Worm (Caenorhabditis elegans) whole organism, young adult: ENCODE data around the gene C11E4.7.

Experiments
- B0019.2 ChIP-seq: fragments of 200-800 bp; sonication (Bioruptor generic); conservative IDR thresholded peaks from 2 replicates; pipeline ENCODE4 v1.3.6; 2022; ENCODE audit warnings: missing genetic modification reagents, missing genetic modification characterization, missing compliant biosample characterization
- B0261.1 ChIP-seq: sonication (generic microtip); optimal IDR thresholded peaks from 2 replicates; lab custom pipeline; 2016; ENCODE audit warnings: mild to moderate bottlenecking, missing genetic modification characterization, moderate library complexity, missing compliant biosample characterization
- C06A6.2 ChIP-seq: fragments of 200-800 bp; sonication (Bioruptor generic); conservative IDR thresholded peaks from 2 replicates; pipeline ENCODE4 v1.3.6; 2022; ENCODE audit warnings: missing genetic modification characterization, missing compliant biosample characterization
- F10E7.11 ChIP-seq: sonication (generic microtip); optimal IDR thresholded peaks from 2 replicates; lab custom pipeline; 2017; ENCODE audit warnings: mild to moderate bottlenecking, missing genetic modification characterization, moderate library complexity, missing compliant biosample characterization
- F22D6.2 ChIP-seq: sonication (generic microtip); optimal IDR thresholded peaks from 2 replicates; lab custom pipeline; 2016; ENCODE audit warnings: mild to moderate bottlenecking, missing genetic modification characterization, missing compliant biosample characterization
- F23B12.7 ChIP-seq: sonication (generic microtip); optimal IDR thresholded peaks from 2 replicates; lab custom pipeline; 2017; ENCODE audit warnings: missing genetic modification characterization, mild to moderate bottlenecking, missing compliant biosample characterization, antibody characterized with exemption, moderate library complexity; ENCODE audit not compliant: insufficient read depth
- F49E8.2 ChIP-seq: sonication (generic microtip); optimal IDR thresholded peaks from 3 replicates; lab custom pipeline; 2017; ENCODE audit warnings: missing genetic modification characterization, mild to moderate bottlenecking, missing compliant biosample characterization, antibody characterized with exemption, moderate library complexity; ENCODE audit not compliant: insufficient read depth
- F57A8.1 ChIP-seq: fragments of 200-800 bp; sonication (Bioruptor generic); optimal IDR thresholded peaks from 2 replicates; lab custom pipeline; 2018; ENCODE audit warnings: mild to moderate bottlenecking, missing genetic modification characterization, moderate library complexity, missing compliant biosample characterization
- T26A5.8 ChIP-seq: sonication (generic microtip); optimal IDR thresholded peaks from 2 replicates; lab custom pipeline; 2016; ENCODE audit warnings: missing genetic modification characterization, missing compliant biosample characterization
- Y53F4B.3 ChIP-seq: fragments of 200-800 bp; sonication (Bioruptor generic); IDR thresholded peaks from 2 replicates; pipeline ENCODE4 v1.3.6; 2022; ENCODE audit warnings: missing genetic modification reagents, missing genetic modification characterization, missing compliant biosample characterization
- Y53G8AR.9 ChIP-seq: fragments of 200-800 bp; sonication (Bioruptor generic); conservative IDR thresholded peaks from 2 replicates; pipeline ENCODE4 v1.3.6; 2022; ENCODE audit warnings: missing genetic modification reagents, missing genetic modification characterization, missing compliant biosample characterization
- ZK185.1 ChIP-seq: sonication (generic microtip); optimal IDR thresholded peaks from 2 replicates; lab custom pipeline; 2016; ENCODE audit warnings: mild to moderate bottlenecking, missing genetic modification characterization, missing compliant biosample characterization; ENCODE audit not compliant: poor library complexity, severe bottlenecking
- akir-1 ChIP-seq: fragments of 200-800 bp; sonication (Bioruptor generic); optimal IDR thresholded peaks from 2 replicates; lab custom pipeline; 2018; ENCODE audit warnings: mild to moderate bottlenecking, missing genetic modification characterization, moderate library complexity, missing compliant biosample characterization
- aptf-2 ChIP-seq: fragments of 200-800 bp; sonication (Bioruptor generic); conservative IDR thresholded peaks from 2 replicates; pipeline ENCODE4 v1.3.6; 2022; ENCODE audit warnings: missing genetic modification reagents, missing genetic modification characterization, missing compliant biosample characterization
- cebp-1 ChIP-seq, 2 experiments: fragments of 200-800 bp in 1 of 2; sonication (Bioruptor generic) in 1 of 2; sonication (generic microtip) in 1 of 2; IDR thresholded peaks in 1 of 2; optimal IDR thresholded peaks in 1 of 2; 2 replicates each; pipeline versions ENCODE4 v1.3.6 to Lab custom; 2017 to 2022; ENCODE audit warnings: missing compliant biosample characterization in 2 of 2, missing genetic modification characterization in 2 of 2, mild to moderate bottlenecking in 1 of 2, missing genetic modification reagents in 1 of 2, moderate library complexity in 1 of 2
- ceh-27 ChIP-seq: fragments of 200-800 bp; sonication (Bioruptor generic); optimal IDR thresholded peaks from 2 replicates; lab custom pipeline; 2018; ENCODE audit warnings: mild to moderate bottlenecking, missing genetic modification characterization, moderate library complexity, missing compliant biosample characterization
- ceh-40 ChIP-seq: fragments of 200-800 bp; sonication (Bioruptor generic); IDR thresholded peaks from 2 replicates; pipeline ENCODE4 v1.3.6; 2022; ENCODE audit warnings: missing genetic modification characterization, missing compliant biosample characterization
- ceh-58 ChIP-seq: fragments of 200-800 bp; sonication (Bioruptor generic); IDR thresholded peaks from 2 replicates; pipeline ENCODE4 v1.3.6; 2022; ENCODE audit warnings: missing genetic modification characterization, missing compliant biosample characterization
- chd-7 ChIP-seq: sonication (generic microtip); optimal IDR thresholded peaks from 2 replicates; lab custom pipeline; 2016; ENCODE audit warnings: mild to moderate bottlenecking, missing genetic modification characterization, moderate library complexity, missing compliant biosample characterization
- die-1 ChIP-seq: sonication (generic microtip); optimal IDR thresholded peaks from 2 replicates; lab custom pipeline; 2016; ENCODE audit warnings: missing genotype, mild to moderate bottlenecking, missing genetic modification characterization, missing compliant biosample characterization
- egl-18 ChIP-seq: fragments of 200-800 bp; sonication (Bioruptor generic); IDR thresholded peaks from 2 replicates; pipeline ENCODE4 v1.3.6; 2022; ENCODE audit warnings: missing genetic modification reagents, missing genetic modification characterization, missing compliant biosample characterization
- egrh-3 ChIP-seq: fragments of 200-800 bp; sonication (Bioruptor generic); IDR thresholded peaks from 2 replicates; pipeline ENCODE4 v1.3.6; 2022; ENCODE audit warnings: missing genetic modification reagents, missing genetic modification characterization, missing compliant biosample characterization
- gei-17 ChIP-seq: fragments of 200-800 bp; sonication (Bioruptor generic); optimal IDR thresholded peaks from 2 replicates; lab custom pipeline; 2018; ENCODE audit warnings: mild to moderate bottlenecking, missing genetic modification characterization, missing compliant biosample characterization
- him-1 ChIP-seq: sonication (generic microtip); optimal IDR thresholded peaks from 2 replicates; lab custom pipeline; 2016; ENCODE audit warnings: missing genotype, missing genetic modification reagents, missing genetic modification characterization, missing compliant biosample characterization
- hlh-12 ChIP-seq: sonication (generic microtip); optimal IDR thresholded peaks from 2 replicates; lab custom pipeline; 2016; ENCODE audit warnings: missing genetic modification characterization, missing compliant biosample characterization
- hlh-26 ChIP-seq: fragments of 200-800 bp; sonication (Bioruptor generic); conservative IDR thresholded peaks from 2 replicates; pipeline ENCODE4 v1.3.6; 2022; ENCODE audit warnings: missing genetic modification reagents, missing genetic modification characterization, missing compliant biosample characterization
- hmg-1.2 ChIP-seq: fragments of 200-800 bp; sonication (Bioruptor generic); IDR thresholded peaks from 2 replicates; pipeline ENCODE4 v1.3.6; 2022; ENCODE audit warnings: missing genetic modification reagents, missing genetic modification characterization, missing compliant biosample characterization
- hmg-20 ChIP-seq: fragments of 200-800 bp; sonication (Bioruptor generic); IDR thresholded peaks from 2 replicates; pipeline ENCODE4 v1.3.6; 2022; ENCODE audit warnings: missing genetic modification reagents, missing genetic modification characterization, missing compliant biosample characterization
- hrde-1 ChIP-seq: sonication (generic microtip); optimal IDR thresholded peaks from 2 replicates; lab custom pipeline; 2016; ENCODE audit warnings: missing genetic modification characterization, mild to moderate bottlenecking, missing compliant biosample characterization, moderate library complexity, missing genotype, missing genetic modification reagents, borderline replicate concordance
- hsf-1 ChIP-seq: fragments of 200-800 bp; sonication (Bioruptor generic); IDR thresholded peaks from 2 replicates; pipeline ENCODE4 v1.3.6; 2022; ENCODE audit warnings: missing genetic modification reagents, missing genetic modification characterization, missing compliant biosample characterization
- let-526 ChIP-seq: fragments of 200-800 bp; sonication (Bioruptor generic); IDR thresholded peaks from 2 replicates; pipeline ENCODE4 v1.3.6; 2022; ENCODE audit warnings: missing genetic modification reagents, missing genetic modification characterization, missing compliant biosample characterization
- let-607 ChIP-seq, 2 experiments: fragments of 200-800 bp in 1 of 2; sonication (Bioruptor generic) in 1 of 2; sonication (generic microtip) in 1 of 2; optimal IDR thresholded peaks; 2 replicates each; lab custom pipeline; 2016 to 2018; ENCODE audit warnings: mild to moderate bottlenecking in 2 of 2, missing compliant biosample characterization in 2 of 2, missing genetic modification characterization in 2 of 2, moderate library complexity in 2 of 2, missing genotype in 1 of 2
- lsl-1 ChIP-seq: fragments of 200-800 bp; sonication (Bioruptor generic); optimal IDR thresholded peaks from 2 replicates; lab custom pipeline; 2018; ENCODE audit warnings: mild to moderate bottlenecking, missing genetic modification characterization, moderate library complexity, missing compliant biosample characterization
- madf-10 ChIP-seq: sonication (generic microtip); optimal IDR thresholded peaks from 2 replicates; lab custom pipeline; 2016; ENCODE audit warnings: mild to moderate bottlenecking, missing genetic modification characterization, missing compliant biosample characterization
- madf-6 ChIP-seq: fragments of 200-800 bp; sonication (Bioruptor generic); IDR thresholded peaks from 2 replicates; pipeline ENCODE4 v1.3.6; 2022; ENCODE audit warnings: missing genetic modification reagents, missing genetic modification characterization, missing compliant biosample characterization
- mes-4 ChIP-seq: sonication (generic microtip); optimal IDR thresholded peaks from 2 replicates; lab custom pipeline; 2016; ENCODE audit warnings: missing genotype, missing genetic modification characterization, missing compliant biosample characterization
- nfya-1 ChIP-seq: sonication (generic microtip); optimal IDR thresholded peaks from 2 replicates; lab custom pipeline; 2017; ENCODE audit warnings: antibody characterized with exemption, missing compliant biosample characterization, missing genetic modification characterization, borderline replicate concordance; ENCODE audit not compliant: insufficient read depth
- nhr-120 ChIP-seq: fragments of 200-800 bp; sonication (Bioruptor generic); IDR thresholded peaks from 2 replicates; pipeline ENCODE4 v1.3.6; 2022; ENCODE audit warnings: missing genetic modification characterization, missing compliant biosample characterization
- nhr-90 ChIP-seq: sonication (generic microtip); optimal IDR thresholded peaks from 2 replicates; lab custom pipeline; 2016; ENCODE audit warnings: missing genotype, mild to moderate bottlenecking, missing genetic modification characterization, missing compliant biosample characterization
- rec-8 ChIP-seq, 2 experiments: sonication (generic microtip); optimal IDR thresholded peaks; 2 replicates each; lab custom pipeline; 2016; ENCODE audit warnings: mild to moderate bottlenecking in 2 of 2, missing genetic modification characterization in 2 of 2, missing genetic modification reagents in 2 of 2, missing genotype in 2 of 2, missing biosample characterization in 1 of 2, missing compliant biosample characterization in 1 of 2, moderate library complexity in 1 of 2
- sdz-38 ChIP-seq: sonication (generic microtip); optimal IDR thresholded peaks from 2 replicates; lab custom pipeline; 2016; ENCODE audit warnings: missing genotype, missing genetic modification characterization, missing compliant biosample characterization
- somi-1 ChIP-seq: fragments of 200-800 bp; sonication (Bioruptor generic); optimal IDR thresholded peaks from 2 replicates; lab custom pipeline; 2018; ENCODE audit warnings: mild to moderate bottlenecking, missing genetic modification characterization, missing compliant biosample characterization
- sptf-2 ChIP-seq: fragments of 200-800 bp; sonication (Bioruptor generic); optimal IDR thresholded peaks from 2 replicates; lab custom pipeline; 2018; ENCODE audit warnings: mild to moderate bottlenecking, missing genetic modification characterization, missing compliant biosample characterization
- tbp1 ChIP-seq: fragments of 200-800 bp; sonication (Bioruptor generic); optimal IDR thresholded peaks from 2 replicates; lab custom pipeline; 2018; ENCODE audit warnings: mild to moderate bottlenecking, missing genetic modification characterization, missing compliant biosample characterization
- tlf-1 ChIP-seq: fragments of 200-800 bp; sonication (Bioruptor generic); optimal IDR thresholded peaks from 2 replicates; lab custom pipeline; 2018; ENCODE audit warnings: mild to moderate bottlenecking, missing genetic modification characterization, missing compliant biosample characterization
- ztf-18 ChIP-seq: sonication (generic microtip); optimal IDR thresholded peaks from 2 replicates; lab custom pipeline; 2016; ENCODE audit warnings: missing genotype, mild to moderate bottlenecking, missing genetic modification characterization, missing compliant biosample characterization

C11E4.7 gene

ce11 chrX:9637700-9638099 is 20.7 kb downstream of the C11E4.7 start (continued):
- TF ChIP-seq aptf-2 (GFP tag; lab: Robert Waterston, UW) (no peak), cebp-1 (GFP tag; IDR thresholded peaks at IDR 0.05; lab: Robert Waterston, UW) (no peak), cebp-1 (tag; optimal IDR thresholded peaks at IDR 0.05; lab: Kevin White, UChicago) (peak; percentile 59), F49E8.2 (tag; lab: Kevin White, UChicago) (peak; percentile 27), hmg-1.2 (GFP tag; lab: Robert Waterston, UW) (peak; percentile 73), C06A6.2 (GFP tag; lab: Robert Waterston, UW) (no peak), Y53G8AR.9 (peak; percentile 71; the same call in 1 of the 2 replicates), let-607 (tag; optimal IDR thresholded peaks at IDR 0.05; lab: Kevin White, UChicago) (peak; percentile 14 to 57), lsl-1 (GFP tag; lab: Kevin White, UChicago) (no peak), F10E7.11 (peak; percentile 18), nfya-1 (tag; lab: Kevin White, UChicago) (no peak), sptf-2 (peak; percentile 72), rec-8 (tag; optimal IDR thresholded peaks at IDR 0.05; lab: Kevin White, UChicago) (peak; percentile 45 to 90), die-1 (tag; lab: Kevin White, UChicago) (peak; percentile 90), hrde-1 (tag; lab: Kevin White, UChicago) (peak; percentile 68), ceh-27 (peak; percentile 37), F22D6.2 (tag; lab: Kevin White, UChicago) (no peak), T26A5.8 (tag; lab: Kevin White, UChicago) (peak; percentile 78), egl-18 (GFP tag; lab: Robert Waterston, UW) (no peak), chd-7 (peak; percentile 85), hmg-20 (peak; percentile 69), ceh-58 (GFP tag; lab: Robert Waterston, UW) (0 out of 2 replicates have a peak, but pooled peaks have one; percentile 76), sdz-38 (tag; lab: Kevin White, UChicago) (no peak), Y53F4B.3 (GFP tag; lab: Robert Waterston, UW) (no peak), tlf-1 (no peak), tbp1 (GFP tag; lab: Kevin White, UChicago) (peak; percentile 95), mes-4 (peak; percentile 49), ceh-40 (GFP tag; lab: Robert Waterston, UW) (peak; percentile 90), nhr-90 (tag; lab: Kevin White, UChicago) (peak; percentile 81), hlh-26 (GFP tag; lab: Robert Waterston, UW) (no peak), F57A8.1 (peak; percentile 60), B0261.1 (tag; lab: Kevin White, UChicago) (peak; percentile 95), let-526 (no peak), nhr-120 (GFP tag; lab: Robert Waterston, UW) (0 out of 2 replicates have a peak, but pooled peaks have one; percentile 25), ZK185.1 (peak; percentile 71), hsf-1 (GFP tag; lab: Robert Waterston, UW) (no peak; the same call in 1 of the 2 replicates), madf-6 (no peak; the same call in 1 of the 2 replicates), egrh-3 (GFP tag; lab: Robert Waterston, UW) (peak; percentile 36; the same call in 1 of the 2 replicates), akir-1 (peak; percentile 55), gei-17 (GFP tag; lab: Kevin White, UChicago) (peak; percentile 14), hlh-12 (tag; lab: Kevin White, UChicago) (peak; percentile 72), madf-10 (peak; percentile 55), ztf-18 (peak; percentile 66), somi-1 (GFP tag; lab: Kevin White, UChicago) (peak; percentile 54), F23B12.7 (tag; lab: Kevin White, UChicago) (peak; percentile 11), him-1 (tag; lab: Kevin White, UChicago) (peak; percentile 91), B0019.2 (GFP tag; lab: Robert Waterston, UW) (peak; percentile 61; the same call in 1 of the 2 replicates)
